Worm (Caenorhabditis elegans) whole organism, L3 larva: Measurements from ENCODE around the gene K07E3.4.

Experiments
- R02D3.7 ChIP-seq: fragments of 150-350 bp; optimal IDR thresholded peaks from 2 replicates; lab custom pipeline; 2014; ENCODE audit warnings: missing biosample characterization, missing genetic modification characterization
- ZK546.5 ChIP-seq: sonication (generic microtip); optimal IDR thresholded peaks from 2 replicates; lab custom pipeline; 2017; ENCODE audit warnings: missing biosample characterization, missing genetic modification characterization
- aly-2 ChIP-seq: fragments of 150-350 bp; optimal IDR thresholded peaks from 2 replicates; lab custom pipeline; 2014; ENCODE audit warnings: missing biosample characterization, missing genetic modification characterization
- ceh-28 ChIP-seq: fragments of 150-350 bp; optimal IDR thresholded peaks from 2 replicates; lab custom pipeline; 2014; ENCODE audit warnings: missing biosample characterization, missing genetic modification reagents, missing genetic modification characterization
- ceh-9 ChIP-seq: sonication (generic microtip); optimal IDR thresholded peaks from 2 replicates; lab custom pipeline; 2018; ENCODE audit warnings: missing biosample characterization, missing genetic modification characterization
- daf-12 ChIP-seq: fragments of 150-350 bp; optimal IDR thresholded peaks from 2 replicates; lab custom pipeline; 2014; ENCODE audit warnings: missing biosample characterization, missing genetic modification reagents, missing genetic modification characterization
- egl-27 ChIP-seq: sonication (generic microtip); optimal IDR thresholded peaks from 4 replicates; lab custom pipeline; 2017; ENCODE audit warnings: missing biosample characterization, missing genetic modification reagents, missing genetic modification characterization
- egl-5 ChIP-seq: fragments of 150-350 bp; optimal IDR thresholded peaks from 2 replicates; lab custom pipeline; 2017; ENCODE audit warnings: missing biosample characterization, missing genetic modification reagents, missing genetic modification characterization, inconsistent platforms
- elt-2 ChIP-seq: sonication (generic microtip); optimal IDR thresholded peaks from 2 replicates; lab custom pipeline; 2016; ENCODE audit warnings: missing genetic modification reagents, mild to moderate bottlenecking, missing genetic modification characterization, missing compliant biosample characterization
- elt-3 ChIP-seq, 3 experiments: fragments of 150-350 bp in 1 of 3; sonication (generic microtip) in 2 of 3; optimal IDR thresholded peaks; 2 replicates in 2 of 3; 4 replicates in 1 of 3; lab custom pipeline; 2014 to 2017; ENCODE audit warnings: missing biosample characterization in 3 of 3, missing genetic modification characterization in 3 of 3
- eor-1 ChIP-seq, 2 experiments: fragments of 150-350 bp; optimal IDR thresholded peaks; 2 replicates each; lab custom pipeline; 2014 to 2018; ENCODE audit warnings: missing biosample characterization in 2 of 2, missing genetic modification characterization in 2 of 2
- fkh-10 ChIP-seq: sonication (generic microtip); optimal IDR thresholded peaks from 2 replicates; lab custom pipeline; 2017; ENCODE audit warnings: missing biosample characterization, missing genetic modification reagents, missing genetic modification characterization
- fkh-2 ChIP-seq: fragments of 150-350 bp; optimal IDR thresholded peaks from 2 replicates; lab custom pipeline; 2014; ENCODE audit warnings: missing biosample characterization, missing genetic modification reagents, missing genetic modification characterization
- fos-1 ChIP-seq: fragments of 150-350 bp; optimal IDR thresholded peaks from 2 replicates; lab custom pipeline; 2014; ENCODE audit warnings: missing biosample characterization, missing genetic modification characterization
- hmg-11 ChIP-seq: sonication (generic microtip); optimal IDR thresholded peaks from 2 replicates; lab custom pipeline; 2016; ENCODE audit warnings: missing genetic modification characterization, missing compliant biosample characterization
- lin-15B ChIP-seq: fragments of 150-350 bp; optimal IDR thresholded peaks from 2 replicates; lab custom pipeline; 2014; ENCODE audit warnings: missing biosample characterization, missing genetic modification characterization
- lin-39 ChIP-seq: fragments of 150-350 bp; optimal IDR thresholded peaks from 2 replicates; lab custom pipeline; 2018; ENCODE audit warnings: missing biosample characterization, missing genetic modification reagents, missing genetic modification characterization
- lsy-12 ChIP-seq: sonication (generic microtip); optimal IDR thresholded peaks from 2 replicates; lab custom pipeline; 2016; ENCODE audit warnings: mild to moderate bottlenecking, missing genetic modification characterization, missing compliant biosample characterization
- mml-1 ChIP-seq: fragments of 150-350 bp; sonication (generic microtip); optimal IDR thresholded peaks from 3 replicates; lab custom pipeline; 2014; ENCODE audit warnings: missing biosample characterization, missing genetic modification characterization
- nfya-1 ChIP-seq: sonication (generic microtip); optimal IDR thresholded peaks from 2 replicates; lab custom pipeline; 2017; ENCODE audit warnings: missing genetic modification characterization, mild to moderate bottlenecking, missing compliant biosample characterization, antibody characterized with exemption, moderate library complexity; ENCODE audit not compliant: insufficient read depth
- nhr-11 ChIP-seq: fragments of 150-350 bp; optimal IDR thresholded peaks from 2 replicates; lab custom pipeline; 2014; ENCODE audit warnings: missing biosample characterization, missing genetic modification characterization
- nhr-12 ChIP-seq: fragments of 150-350 bp; optimal IDR thresholded peaks from 2 replicates; lab custom pipeline; 2014; ENCODE audit warnings: missing biosample characterization, missing genetic modification characterization
- nhr-23 ChIP-seq: fragments of 150-350 bp; optimal IDR thresholded peaks from 2 replicates; lab custom pipeline; 2014; ENCODE audit warnings: missing biosample characterization, missing genetic modification reagents, missing genetic modification characterization
- nhr-237 ChIP-seq: fragments of 150-350 bp; optimal IDR thresholded peaks from 2 replicates; lab custom pipeline; 2014; ENCODE audit warnings: missing biosample characterization, missing genetic modification characterization
- nhr-25 ChIP-seq: sonication (generic microtip); optimal IDR thresholded peaks from 2 replicates; lab custom pipeline; 2017; ENCODE audit warnings: missing biosample characterization, missing genetic modification characterization
- nhr-76 ChIP-seq: fragments of 150-350 bp; sonication (generic microtip); optimal IDR thresholded peaks from 5 replicates; lab custom pipeline; 2014; ENCODE audit warnings: missing biosample characterization, missing genetic modification characterization
- nhr-77 ChIP-seq: fragments of 150-350 bp; optimal IDR thresholded peaks from 2 replicates; lab custom pipeline; 2014; ENCODE audit warnings: missing biosample characterization, missing genetic modification characterization
- pha-4 ChIP-seq: fragments of 150-350 bp; optimal IDR thresholded peaks from 2 replicates; lab custom pipeline; 2014; ENCODE audit warnings: missing biosample characterization, missing genetic modification reagents, missing genetic modification characterization
- pqm-1 ChIP-seq: fragments of 150-350 bp; optimal IDR thresholded peaks from 2 replicates; lab custom pipeline; 2017; ENCODE audit warnings: missing biosample characterization, missing genetic modification characterization, inconsistent platforms
- skn-1 ChIP-seq: fragments of 150-350 bp; optimal IDR thresholded peaks from 2 replicates; lab custom pipeline; 2014; ENCODE audit warnings: missing biosample characterization, missing genetic modification characterization
- snpc-4 ChIP-seq: fragments of 150-350 bp; optimal IDR thresholded peaks from 2 replicates; lab custom pipeline; 2014; ENCODE audit warnings: missing biosample characterization, missing genetic modification characterization
- tbx-2 ChIP-seq: sonication (generic microtip); optimal IDR thresholded peaks from 2 replicates; lab custom pipeline; 2016; ENCODE audit warnings: mild to moderate bottlenecking, missing genetic modification characterization, missing compliant biosample characterization
- unc-39 ChIP-seq: sonication (generic microtip); optimal IDR thresholded peaks from 4 replicates; lab custom pipeline; 2017; ENCODE audit warnings: missing biosample characterization, missing genetic modification characterization
- unc-62 ChIP-seq: fragments of 150-350 bp; sonication (generic microtip); optimal IDR thresholded peaks from 4 replicates; lab custom pipeline; 2014; ENCODE audit warnings: missing biosample characterization, missing genetic modification reagents, missing genetic modification characterization
- zag-1 ChIP-seq: fragments of 150-350 bp; optimal IDR thresholded peaks from 2 replicates; lab custom pipeline; 2014; ENCODE audit warnings: missing biosample characterization, missing genetic modification characterization
- ztf-11 ChIP-seq: fragments of 150-350 bp; optimal IDR thresholded peaks from 2 replicates; lab custom pipeline; 2014; ENCODE audit warnings: missing biosample characterization, missing genetic modification characterization

Gene K07E3.4

DNA sequence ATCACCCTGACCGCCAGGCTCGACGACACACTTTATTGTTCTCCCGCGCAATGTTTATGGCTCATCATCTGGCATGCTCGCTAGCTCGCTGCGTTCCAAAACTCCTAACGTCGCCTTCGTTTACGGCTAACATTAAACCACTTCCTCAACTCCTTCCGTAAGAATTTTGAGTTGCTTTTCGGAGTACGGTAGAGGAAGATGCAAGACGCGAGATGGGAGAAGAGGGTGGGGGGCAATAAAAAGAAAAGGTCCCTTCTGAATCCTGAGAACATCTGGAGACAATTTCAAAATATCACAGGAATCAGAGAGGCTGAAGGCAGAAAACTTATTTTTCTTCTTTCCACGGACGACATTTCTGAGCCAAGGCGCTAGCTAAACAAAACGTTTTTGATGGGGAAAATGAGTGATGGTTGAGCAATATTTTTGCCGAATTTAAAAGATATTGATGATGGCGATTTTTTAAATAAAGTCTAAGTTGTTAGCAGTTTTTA is 34.1 kb upstream of the K07E3.4 start:
- TF ChIP-seq lin-15B (tag; lab: Kevin White, UChicago) (no peak), egl-5 (no peak), unc-62 (GFP tag; lab: Kevin White, UChicago) (no peak), ceh-28 (tag; lab: Kevin White, UChicago) (no peak), ztf-11 (tag; lab: Kevin White, UChicago) (no peak), egl-27 (tag; lab: Kevin White, UChicago) (no peak), daf-12 (tag; lab: Kevin White, UChicago) (no peak), fos-1 (tag; lab: Kevin White, UChicago) (no peak), hmg-11 (tag; lab: Kevin White, UChicago) (no peak), fkh-2 (no peak), ceh-9 (tag; lab: Kevin White, UChicago) (no peak), aly-2 (tag; lab: Kevin White, UChicago) (no peak), elt-3 (tag; optimal IDR thresholded peaks at IDR 0.05; lab: Kevin White, UChicago) (no peak), snpc-4 (no peak)

DNA sequence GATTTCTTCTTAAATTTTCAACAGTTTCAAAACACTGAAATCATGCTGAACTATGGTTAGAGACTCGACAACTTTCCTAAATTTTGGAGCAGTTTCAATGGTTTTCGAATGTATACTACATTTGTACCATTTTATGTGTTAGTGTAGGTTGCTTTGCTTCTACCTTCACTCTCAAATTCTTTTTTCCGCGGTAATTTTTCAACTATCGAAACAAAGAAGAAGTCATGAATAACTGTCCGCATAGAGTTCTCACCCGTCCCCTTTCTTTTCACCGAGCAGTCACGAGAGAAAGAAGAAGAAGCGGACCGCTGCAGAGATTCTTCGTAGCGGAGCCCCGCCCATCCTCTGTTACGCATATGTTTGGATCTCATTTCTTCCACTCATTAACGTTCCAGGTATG is 32.3 kb upstream of the K07E3.4 start, which contains the start of gene hlh-8:
Gene hlh-8 (plus strand): TSS at position 301 of the 400 bp plus-strand sequence.
- no peak for TF ChIP-seq R02D3.7 (tag; lab: Kevin White, UChicago)
- TF ChIP-seq snpc-4, result no peak
- TF ChIP-seq nhr-237, result no peak
- no peak for TF ChIP-seq nhr-12 (tag; lab: Kevin White, UChicago)
- no peak for TF ChIP-seq elt-2 (tag; lab: Kevin White, UChicago)
- no peak for TF ChIP-seq pqm-1 (tag; lab: Kevin White, UChicago)
- TF ChIP-seq nhr-23 (tag; lab: Kevin White, UChicago), result no peak
- TF ChIP-seq ceh-9 (tag; lab: Kevin White, UChicago), result no peak
- no peak for TF ChIP-seq nhr-77 (tag; lab: Kevin White, UChicago)
- no peak for TF ChIP-seq nhr-76
- no peak for TF ChIP-seq ztf-11 (tag; lab: Kevin White, UChicago)
- no peak for TF ChIP-seq fkh-2
- no peak for TF ChIP-seq lsy-12 (tag; lab: Kevin White, UChicago)
- no peak for TF ChIP-seq unc-39 (tag; lab: Kevin White, UChicago)
- no peak for TF ChIP-seq nhr-25 (tag; lab: Kevin White, UChicago)
- TF ChIP-seq fkh-10, result no peak

DNA sequence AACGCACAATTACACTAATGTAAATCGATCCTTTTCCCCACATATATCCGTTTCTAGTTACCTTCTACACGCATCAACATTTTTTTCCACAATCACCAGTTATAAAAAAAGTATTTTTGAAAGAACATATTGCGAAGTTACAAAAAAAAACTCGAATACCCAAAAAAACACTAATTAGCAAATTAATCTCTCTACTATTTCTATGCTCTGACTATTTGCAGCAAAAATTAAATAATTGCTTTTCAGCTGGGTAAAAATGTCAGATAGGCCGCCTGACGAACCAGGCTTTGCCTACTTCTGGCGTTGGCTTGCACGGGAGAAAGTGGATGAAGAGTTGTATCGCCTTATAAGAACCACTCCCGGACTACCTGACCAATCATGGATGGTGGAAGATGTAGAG is 26.4 kb upstream of the K07E3.4 start, which contains the start of gene K07E3.1:
Gene K07E3.1 (plus strand): TSS at position 247 of the 400 bp plus-strand sequence.
- TF ChIP-seq nhr-11 (tag; lab: Kevin White, UChicago) (no peak), nhr-12 (tag; lab: Kevin White, UChicago) (no peak), daf-12 (tag; lab: Kevin White, UChicago) (no peak), elt-2 (tag; lab: Kevin White, UChicago) (no peak), ZK546.5 (tag; lab: Kevin White, UChicago) (no peak), skn-1 (no peak)
- TF ChIP-seq, all 47 proteins: peak for 0

DNA sequence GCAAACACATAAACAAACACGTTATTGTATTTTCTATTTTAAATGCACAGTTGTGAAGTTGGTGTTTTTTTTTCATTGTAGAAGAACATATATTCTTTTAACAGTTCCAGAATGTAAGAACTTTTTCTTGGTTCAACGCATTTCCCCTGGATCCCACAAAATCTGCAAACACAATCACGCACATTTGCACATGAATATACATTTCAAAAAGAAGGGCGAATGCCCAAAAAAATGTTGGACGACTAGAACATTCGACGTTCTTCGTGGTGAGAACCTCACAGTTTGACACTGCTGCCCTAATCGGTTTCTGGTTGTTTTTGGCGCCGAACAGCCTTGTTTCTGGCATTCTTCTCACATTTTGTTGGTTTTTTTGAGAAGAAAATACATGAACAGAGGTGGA is 25.7 kb upstream of the K07E3.4 start:
- TF ChIP-seq elt-2 (tag; lab: Kevin White, UChicago), result peak; percentile 43
- peak; percentile 41 for TF ChIP-seq nhr-25 (tag; lab: Kevin White, UChicago)
- TF ChIP-seq hmg-11 (tag; lab: Kevin White, UChicago), result peak; percentile 26
- no peak for TF ChIP-seq eor-1 (tag; optimal IDR thresholded peaks at IDR 0.05; lab: Kevin White, UChicago)
- TF ChIP-seq ceh-28 (tag; lab: Kevin White, UChicago), result no peak
- peak; percentile 51 for TF ChIP-seq lin-39 (tag; lab: Kevin White, UChicago)
- TF ChIP-seq nfya-1 (tag; lab: Kevin White, UChicago), result peak; percentile 52
- peak; percentile 3 for TF ChIP-seq nhr-23 (tag; lab: Kevin White, UChicago)
- no peak for TF ChIP-seq ztf-11 (tag; lab: Kevin White, UChicago)
- peak; percentile 63 for TF ChIP-seq pha-4 (tag; lab: Kevin White, UChicago)
- no peak for TF ChIP-seq tbx-2
- no peak for TF ChIP-seq mml-1
- no peak for TF ChIP-seq snpc-4
- TF ChIP-seq zag-1 (tag; lab: Kevin White, UChicago), result no peak
- TF ChIP-seq, all 47 proteins: peak for 7
